Worm (Caenorhabditis elegans) whole organism, L1 larva: ENCODE data around the gene cyp-31A3.

ENCODE experiments used
- C04F5.9 ChIP-seq: sonication (generic microtip); optimal IDR thresholded peaks from 2 replicates; lab custom pipeline; 2016; ENCODE audit warnings: missing genetic modification characterization, missing compliant biosample characterization
- C34B4.2 ChIP-seq: sonication (generic microtip); optimal IDR thresholded peaks from 2 replicates; lab custom pipeline; 2017; ENCODE audit warnings: mild to moderate bottlenecking, missing genetic modification characterization, missing compliant biosample characterization
- blmp-1 ChIP-seq: fragments of 150-350 bp; optimal IDR thresholded peaks from 2 replicates; lab custom pipeline; 2014; ENCODE audit warnings: missing biosample characterization, missing genetic modification characterization
- ceh-82 ChIP-seq, 3 experiments: fragments of 150-350 bp in 1 of 3; sonication (generic microtip) in 2 of 3; optimal IDR thresholded peaks; 2 replicates each; lab custom pipeline; 2014 to 2017; ENCODE audit warnings: missing biosample characterization in 3 of 3, missing genetic modification characterization in 3 of 3
- ceh-90 ChIP-seq: sonication (generic microtip); optimal IDR thresholded peaks from 2 replicates; lab custom pipeline; 2016; ENCODE audit warnings: missing genetic modification characterization, missing compliant biosample characterization
- dpl-1 ChIP-seq, 3 experiments: fragments of 150-350 bp in 2 of 3; sonication (generic microtip) in 1 of 3; optimal IDR thresholded peaks; 2 replicates each; lab custom pipeline; 2014 to 2017; ENCODE audit warnings: missing biosample characterization in 3 of 3, missing genetic modification characterization in 3 of 3, missing genetic modification reagents in 3 of 3
- dsc-1 ChIP-seq: sonication (generic microtip); optimal IDR thresholded peaks from 2 replicates; lab custom pipeline; 2016; ENCODE audit warnings: mild to moderate bottlenecking, missing genetic modification characterization, missing compliant biosample characterization
- efl-1 ChIP-seq, 4 experiments: fragments of 150-350 bp; optimal IDR thresholded peaks in 3 of 4; peaks in 1 of 4; 1 replicate in 1 of 4; 2 replicates in 3 of 4; lab custom pipeline; 2014; ENCODE audit warnings: missing biosample characterization in 2 of 4, missing genetic modification characterization in 2 of 4, missing genetic modification reagents in 2 of 4
- efl-3 ChIP-seq: fragments of 200-800 bp; sonication (Bioruptor generic); optimal IDR thresholded peaks from 2 replicates; lab custom pipeline; 2018; ENCODE audit warnings: mild to moderate bottlenecking, missing genetic modification characterization, missing compliant biosample characterization
- ets-5 ChIP-seq: fragments of 200-800 bp; sonication (Bioruptor generic); IDR thresholded peaks from 2 replicates; pipeline ENCODE4 v1.3.6; 2022; ENCODE audit warnings: missing genetic modification characterization, missing compliant biosample characterization
- fkh-4 ChIP-seq: sonication (generic microtip); optimal IDR thresholded peaks from 2 replicates; lab custom pipeline; 2016; ENCODE audit warnings: missing compliant biosample characterization, missing genetic modification characterization, borderline replicate concordance
- lin-35 ChIP-seq, 2 experiments: fragments of 150-350 bp; optimal IDR thresholded peaks; 2 replicates each; lab custom pipeline; 2014; ENCODE audit warnings: missing biosample characterization in 2 of 2, missing genetic modification characterization in 2 of 2, missing genetic modification reagents in 2 of 2
- lsy-2 ChIP-seq, 2 experiments: fragments of 150-350 bp; optimal IDR thresholded peaks; 2 replicates each; lab custom pipeline; 2014; ENCODE audit warnings: missing biosample characterization in 2 of 2, missing genetic modification characterization in 2 of 2
- mdl-1 ChIP-seq, 2 experiments: fragments of 150-350 bp; optimal IDR thresholded peaks; 2 replicates each; lab custom pipeline; 2014 to 2017; ENCODE audit warnings: missing biosample characterization in 2 of 2, missing genetic modification characterization in 2 of 2, inconsistent platforms in 1 of 2
- mep-1 ChIP-seq: fragments of 150-350 bp; optimal IDR thresholded peaks from 2 replicates; lab custom pipeline; 2014; ENCODE audit warnings: missing biosample characterization, missing genetic modification characterization
- nhr-12 ChIP-seq: sonication (generic microtip); optimal IDR thresholded peaks from 2 replicates; lab custom pipeline; 2017; ENCODE audit warnings: missing biosample characterization, missing genetic modification characterization
- nhr-19 ChIP-seq: fragments of 200-800 bp; sonication (Bioruptor generic); conservative IDR thresholded peaks from 2 replicates; pipeline ENCODE4 v1.3.6; 2022; ENCODE audit warnings: missing genetic modification characterization, missing compliant biosample characterization
- nhr-237 ChIP-seq: fragments of 150-350 bp; optimal IDR thresholded peaks from 2 replicates; lab custom pipeline; 2014; ENCODE audit warnings: missing biosample characterization, missing genetic modification characterization
- nhr-28 ChIP-seq: fragments of 150-350 bp; optimal IDR thresholded peaks from 2 replicates; lab custom pipeline; 2014; ENCODE audit warnings: missing biosample characterization, missing genetic modification characterization
- nhr-76 ChIP-seq: sonication (generic microtip); optimal IDR thresholded peaks from 2 replicates; lab custom pipeline; 2017; ENCODE audit warnings: missing biosample characterization, missing genetic modification characterization
- nhr-77 ChIP-seq: fragments of 150-350 bp; optimal IDR thresholded peaks from 2 replicates; lab custom pipeline; 2014; ENCODE audit warnings: missing biosample characterization, missing genetic modification characterization
- nhr-85 ChIP-seq: sonication (generic microtip); peaks from one replicate; lab custom pipeline; 2016; ENCODE audit warnings: missing genetic modification characterization, inconsistent platforms, missing compliant biosample characterization
- nhr-90 ChIP-seq: sonication (generic microtip); optimal IDR thresholded peaks from 2 replicates; lab custom pipeline; 2016; ENCODE audit warnings: mild to moderate bottlenecking, missing genetic modification characterization, missing compliant biosample characterization; ENCODE audit not compliant: poor library complexity
- pax-3 ChIP-seq: fragments of 200-800 bp; sonication (Bioruptor generic); optimal IDR thresholded peaks from 2 replicates; lab custom pipeline; 2018; ENCODE audit warnings: mild to moderate bottlenecking, missing genetic modification characterization, moderate library complexity, missing compliant biosample characterization
- pqm-1 ChIP-seq: sonication (generic microtip); optimal IDR thresholded peaks from 3 replicates; lab custom pipeline; 2017; ENCODE audit warnings: missing biosample characterization, missing genetic modification characterization
- rnt-1 ChIP-seq: sonication (generic microtip); optimal IDR thresholded peaks from 2 replicates; lab custom pipeline; 2016; ENCODE audit warnings: mild to moderate bottlenecking, missing genetic modification characterization, moderate library complexity, missing compliant biosample characterization
- sox-4 ChIP-seq: sonication (generic microtip); optimal IDR thresholded peaks from 2 replicates; lab custom pipeline; 2016; ENCODE audit warnings: missing genetic modification characterization, missing compliant biosample characterization
- swsn-7 ChIP-seq: sonication (generic microtip); optimal IDR thresholded peaks from 2 replicates; lab custom pipeline; 2016; ENCODE audit warnings: missing genetic modification characterization, missing compliant biosample characterization
- tbx-2 ChIP-seq: sonication (generic microtip); optimal IDR thresholded peaks from 2 replicates; lab custom pipeline; 2016; ENCODE audit warnings: missing genetic modification characterization, missing compliant biosample characterization
- unc-30 ChIP-seq: sonication (generic microtip); optimal IDR thresholded peaks from 2 replicates; lab custom pipeline; 2017; ENCODE audit warnings: missing biosample characterization, missing genetic modification characterization
- unc-62 ChIP-seq: fragments of 150-350 bp; optimal IDR thresholded peaks from 2 replicates; lab custom pipeline; 2014; ENCODE audit warnings: missing biosample characterization, missing genetic modification reagents, missing genetic modification characterization
- unc-86 ChIP-seq: sonication (generic microtip); optimal IDR thresholded peaks from 2 replicates; lab custom pipeline; 2016; ENCODE audit warnings: missing genetic modification characterization, missing compliant biosample characterization
- xbp-1 ChIP-seq: sonication (generic microtip); optimal IDR thresholded peaks from 2 replicates; lab custom pipeline; 2016; ENCODE audit warnings: missing genetic modification characterization, missing compliant biosample characterization
- zag-1 ChIP-seq: fragments of 150-350 bp; optimal IDR thresholded peaks from 2 replicates; lab custom pipeline; 2014; ENCODE audit warnings: missing biosample characterization, missing genetic modification characterization
- ztf-11 ChIP-seq, 2 experiments: sonication (generic microtip); optimal IDR thresholded peaks; 2 replicates each; lab custom pipeline; 2016 to 2017; ENCODE audit warnings: missing genetic modification characterization in 2 of 2, missing biosample characterization in 1 of 2, missing compliant biosample characterization in 1 of 2

Gene cyp-31A3

DNA sequence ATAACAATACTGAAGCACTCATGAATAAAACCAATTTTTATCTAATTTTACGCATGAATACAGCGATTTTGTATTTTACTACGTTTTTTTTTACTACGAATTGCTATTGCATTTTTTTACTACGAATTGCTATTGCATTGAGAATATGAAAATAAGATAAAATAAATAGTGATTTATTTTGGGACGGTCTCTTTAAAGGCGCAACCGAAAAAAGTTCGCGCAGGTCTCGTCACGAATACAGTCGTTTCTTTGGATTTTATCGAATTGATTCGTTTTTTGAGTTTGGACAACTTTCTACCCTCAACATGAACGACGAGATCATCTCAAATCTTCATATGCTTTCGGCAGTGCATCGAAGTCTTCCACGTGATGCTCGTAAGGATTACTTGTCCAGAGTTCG, 9.0 kb upstream of the cyp-31A3 start, which contains the start of gene Y17G9B.4:
TSS of gene Y17G9B.4 (plus strand) at position 306 of the 400 bp plus-strand sequence.
- no peak for TF ChIP-seq ceh-90 (tag; lab: Kevin White, UChicago)
- TF ChIP-seq ztf-11 (tag; optimal IDR thresholded peaks at IDR 0.05; lab: Kevin White, UChicago), result no peak
- TF ChIP-seq zag-1 (tag; lab: Kevin White, UChicago), result no peak
- TF ChIP-seq unc-30 (tag; lab: Kevin White, UChicago), result no peak
- no peak for TF ChIP-seq sox-4 (tag; lab: Kevin White, UChicago)
- TF ChIP-seq C34B4.2, result no peak
- no peak for TF ChIP-seq nhr-85 (tag; lab: Kevin White, UChicago)
- TF ChIP-seq unc-86 (tag; lab: Kevin White, UChicago), result no peak
- no peak for TF ChIP-seq ets-5 (GFP tag; lab: Robert Waterston, UW)
- no peak for TF ChIP-seq fkh-4
- TF ChIP-seq nhr-237, result no peak
- TF ChIP-seq unc-62, result no peak
- TF ChIP-seq nhr-77 (tag; lab: Kevin White, UChicago), result no peak
- TF ChIP-seq lin-35 (GFP tag; optimal IDR thresholded peaks at IDR 0.05; lab: Kevin White, UChicago), result no peak

- TF ChIP-seq mdl-1 (tag; optimal IDR thresholded peaks at IDR 0.05; lab: Kevin White, UChicago) (no peak), xbp-1 (no peak), ets-5 (GFP tag; lab: Robert Waterston, UW) (no peak)
Measured at ce11 chrIV:4755929-4756655, 4.8 kb upstream of the cyp-31A3 start, which contains the start of the genes fbxb-77 and Y17G9B.11. Gene fbxb-77, minus strand, starts transcription at chrIV:4756157. Gene Y17G9B.11, plus strand, starts transcription at chrIV:4756605.

- TF ChIP-seq lsy-2 (tag; optimal IDR thresholded peaks at IDR 0.05; lab: Kevin White, UChicago) (peak; percentile 10 to 33), efl-3 (GFP tag; lab: Kevin White, UChicago) (no peak)
Measured at ce11 chrIV:4758659-4759058, 2.2 kb upstream of the cyp-31A3 start, which contains the start of gene Y17G9B.8. Gene Y17G9B.8, minus strand, starts transcription at chrIV:4758840.

- TF ChIP-seq lin-35 (GFP tag; optimal IDR thresholded peaks at IDR 0.05; lab: Kevin White, UChicago) (peak in 1 of 2 experiments; percentile 22), efl-1 (optimal IDR thresholded peaks at IDR 0.05; lab: Kevin White, UChicago) (peak; percentile 11 to 13), efl-1 (GFP tag; optimal IDR thresholded peaks at IDR 0.05 in 1 of 2; lab: Kevin White, UChicago) (peak in 1 of 2 experiments; percentile 49), lsy-2 (tag; optimal IDR thresholded peaks at IDR 0.05; lab: Kevin White, UChicago) (peak; percentile 29 to 53)
Measured at ce11 chrIV:4762990-4763545, 2.2 kb downstream of the cyp-31A3 start.

DNA sequence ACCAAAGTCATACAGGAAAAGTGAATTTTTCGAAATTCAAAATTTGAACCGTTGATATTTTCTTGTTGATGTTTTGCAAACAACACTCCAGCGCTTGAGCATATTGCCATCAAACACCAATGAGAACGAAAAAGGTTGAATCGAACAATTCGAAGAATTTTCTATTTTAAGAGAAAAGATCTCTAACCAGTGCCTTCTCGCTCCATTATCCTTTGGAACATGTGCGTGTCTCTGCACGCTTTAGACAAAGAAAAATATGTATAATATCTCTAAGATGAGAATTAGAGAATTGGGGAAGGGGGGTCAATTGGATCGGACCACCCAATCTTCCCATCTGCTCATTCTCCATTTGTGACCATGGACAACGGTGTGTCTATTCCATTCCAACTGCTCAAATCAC, 3.0 kb downstream of the cyp-31A3 start, which contains the start of gene Y17G9B.2:
TSS of gene Y17G9B.2 (plus strand) at position 301 of the 400 bp plus-strand sequence.
- TF ChIP-seq tbx-2 (tag; lab: Kevin White, UChicago), result no peak
- no peak for TF ChIP-seq dpl-1 (GFP tag; optimal IDR thresholded peaks at IDR 0.05; lab: Kevin White, UChicago)
- TF ChIP-seq lsy-2 (tag; optimal IDR thresholded peaks at IDR 0.05; lab: Kevin White, UChicago), result no peak
- no peak for TF ChIP-seq dsc-1 (tag; lab: Kevin White, UChicago)
- TF ChIP-seq ceh-82 (tag; optimal IDR thresholded peaks at IDR 0.05; lab: Kevin White, UChicago), result no peak
- TF ChIP-seq nhr-19 (GFP tag; lab: Robert Waterston, UW), result no peak
- no peak for TF ChIP-seq rnt-1 (tag; lab: Kevin White, UChicago)
- no peak for TF ChIP-seq lin-35 (GFP tag; optimal IDR thresholded peaks at IDR 0.05; lab: Kevin White, UChicago)
- TF ChIP-seq nhr-90 (tag; lab: Kevin White, UChicago), result no peak
- TF ChIP-seq blmp-1 (tag; lab: Kevin White, UChicago), result no peak
- TF ChIP-seq nhr-28 (tag; lab: Kevin White, UChicago), result no peak
- TF ChIP-seq nhr-76 (tag; lab: Kevin White, UChicago), result no peak
- TF ChIP-seq nhr-85 (tag; lab: Kevin White, UChicago), result no peak
- TF ChIP-seq C04F5.9 (tag; lab: Kevin White, UChicago), result no peak
- TF ChIP-seq mep-1, result no peak
- no peak for TF ChIP-seq pqm-1 (tag; lab: Kevin White, UChicago)
- TF ChIP-seq pax-3, result no peak
- TF ChIP-seq nhr-12 (tag; lab: Kevin White, UChicago), result no peak
- TF ChIP-seq swsn-7, result no peak
- no peak for TF ChIP-seq efl-3 (GFP tag; lab: Kevin White, UChicago)
- TF ChIP-seq, all 84 proteins: peak for 0
